Worm (Caenorhabditis elegans) whole organism, L4 larva: ENCODE data around the gene sre-42.

Source experiments
- F10B5.3 ChIP-seq: sonication (generic microtip); optimal IDR thresholded peaks from 2 replicates; lab custom pipeline; 2016; ENCODE audit warnings: mild to moderate bottlenecking, missing genetic modification characterization, missing compliant biosample characterization
- F44E2.7 ChIP-seq: fragments of 200-800 bp; sonication (Bioruptor generic); IDR thresholded peaks from 2 replicates; pipeline ENCODE4 v2.1.2; 2022; ENCODE audit warnings: missing genetic modification characterization, missing compliant biosample characterization
- F49E8.2 ChIP-seq: sonication (generic microtip); optimal IDR thresholded peaks from 2 replicates; lab custom pipeline; 2016; ENCODE audit warnings: missing compliant biosample characterization, mild to moderate bottlenecking, missing genetic modification characterization, borderline replicate concordance
- T20F7.1 ChIP-seq: fragments of 200-800 bp; sonication (Bioruptor generic); optimal IDR thresholded peaks from 2 replicates; lab custom pipeline; 2018; ENCODE audit warnings: mild to moderate bottlenecking, missing genetic modification characterization, missing compliant biosample characterization
- T26A8.4 ChIP-seq: fragments of 200-800 bp; sonication (Bioruptor generic); IDR thresholded peaks from 2 replicates; pipeline ENCODE4 v1.3.6; 2022; ENCODE audit warnings: missing genetic modification characterization, missing compliant biosample characterization
- Y5F2A.4 ChIP-seq: fragments of 200-800 bp; sonication (Bioruptor generic); optimal IDR thresholded peaks from 2 replicates; lab custom pipeline; 2018; ENCODE audit warnings: mild to moderate bottlenecking, missing genetic modification characterization, missing compliant biosample characterization
- ZK337.2 ChIP-seq: fragments of 200-800 bp; sonication (Bioruptor generic); IDR thresholded peaks from 2 replicates; pipeline ENCODE4 v1.3.6; 2022; ENCODE audit warnings: missing genetic modification reagents, missing genetic modification characterization, missing compliant biosample characterization
- aha-1 ChIP-seq: fragments of 150-350 bp; peaks from one replicate; lab custom pipeline; 2014; ENCODE audit warnings: missing biosample characterization, missing genetic modification characterization
- ama-1 ChIP-seq: fragments of 150-350 bp; optimal IDR thresholded peaks from 2 replicates; lab custom pipeline; 2014; ENCODE audit warnings: inconsistent platforms, mixed read lengths
- ceh-20 ChIP-seq: fragments of 200-800 bp; sonication (Bioruptor generic); IDR thresholded peaks from 2 replicates; pipeline ENCODE4 v1.3.6; 2022; ENCODE audit warnings: missing genetic modification reagents, missing genetic modification characterization, missing compliant biosample characterization
- daf-16 ChIP-seq, 3 experiments: sonication (generic microtip); optimal IDR thresholded peaks; 2 replicates each; lab custom pipeline; 2016 to 2017; ENCODE audit warnings: missing genetic modification characterization in 3 of 3, missing genetic modification reagents in 3 of 3, mild to moderate bottlenecking in 2 of 3, missing compliant biosample characterization in 2 of 3, missing biosample characterization in 1 of 3, moderate library complexity in 1 of 3
- dmd-6 ChIP-seq: fragments of 200-800 bp; sonication (Bioruptor generic); IDR thresholded peaks from 2 replicates; pipeline ENCODE4 v1.3.6; 2022; ENCODE audit warnings: missing genetic modification reagents, missing genetic modification characterization, missing compliant biosample characterization
- dmd-9 ChIP-seq: fragments of 200-800 bp; sonication (Bioruptor generic); IDR thresholded peaks from 2 replicates; pipeline ENCODE4 v1.3.6; 2022; ENCODE audit warnings: missing genetic modification reagents, missing genetic modification characterization, missing compliant biosample characterization
- dpl-1 ChIP-seq: fragments of 150-350 bp; optimal IDR thresholded peaks from 2 replicates; lab custom pipeline; 2014; ENCODE audit warnings: missing biosample characterization, missing genetic modification reagents, missing genetic modification characterization
- dve-1 ChIP-seq: sonication (generic microtip); optimal IDR thresholded peaks from 2 replicates; lab custom pipeline; 2017; ENCODE audit warnings: antibody characterized with exemption, mild to moderate bottlenecking, missing genetic modification characterization, missing compliant biosample characterization; ENCODE audit not compliant: insufficient read depth
- egl-27 ChIP-seq: sonication (generic microtip); optimal IDR thresholded peaks from 3 replicates; lab custom pipeline; 2017; ENCODE audit warnings: missing biosample characterization, missing genetic modification reagents, missing genetic modification characterization
- egl-43 ChIP-seq: fragments of 200-800 bp; sonication (Bioruptor generic); IDR thresholded peaks from 2 replicates; pipeline ENCODE4 v1.3.6; 2022; ENCODE audit warnings: missing genetic modification reagents, missing genetic modification characterization, missing compliant biosample characterization
- fos-1 ChIP-seq: fragments of 150-350 bp; optimal IDR thresholded peaks from 2 replicates; lab custom pipeline; 2014; ENCODE audit warnings: missing biosample characterization, missing genetic modification characterization
- hlh-11 ChIP-seq: fragments of 200-800 bp; sonication (Bioruptor generic); optimal IDR thresholded peaks from 2 replicates; lab custom pipeline; 2018; ENCODE audit warnings: mild to moderate bottlenecking, missing genetic modification characterization, missing compliant biosample characterization
- hlh-30 ChIP-seq: sonication (generic microtip); optimal IDR thresholded peaks from 2 replicates; lab custom pipeline; 2017; ENCODE audit warnings: antibody characterized with exemption, mild to moderate bottlenecking, missing genetic modification characterization, missing compliant biosample characterization; ENCODE audit not compliant: insufficient read depth
- jun-1 ChIP-seq: fragments of 150-350 bp; optimal IDR thresholded peaks from 2 replicates; lab custom pipeline; 2014; ENCODE audit warnings: missing biosample characterization, missing genetic modification reagents, missing genetic modification characterization
- lim-7 ChIP-seq: fragments of 200-800 bp; sonication (Bioruptor generic); IDR thresholded peaks from 2 replicates; pipeline ENCODE4 v1.3.6; 2022; ENCODE audit warnings: missing genetic modification characterization, missing compliant biosample characterization
- lin-13 ChIP-seq: fragments of 150-350 bp; optimal IDR thresholded peaks from 2 replicates; lab custom pipeline; 2014; ENCODE audit warnings: missing biosample characterization, missing genetic modification reagents, missing genetic modification characterization
- lin-29 ChIP-seq: fragments of 200-800 bp; sonication (Bioruptor generic); IDR thresholded peaks from 2 replicates; pipeline ENCODE4 v1.3.6; 2022; ENCODE audit warnings: missing genetic modification reagents, missing genetic modification characterization, missing compliant biosample characterization
- lin-38 ChIP-seq: fragments of 200-800 bp; sonication (Bioruptor generic); IDR thresholded peaks from 2 replicates; pipeline ENCODE4 v1.3.6; 2022; ENCODE audit warnings: missing genetic modification reagents, missing genetic modification characterization, missing compliant biosample characterization
- lsy-2 ChIP-seq, 2 experiments: fragments of 150-350 bp in 1 of 2; sonication (generic microtip) in 1 of 2; optimal IDR thresholded peaks; 2 replicates each; lab custom pipeline; 2014 to 2017; ENCODE audit warnings: missing biosample characterization in 2 of 2, missing genetic modification characterization in 2 of 2
- madf-9 ChIP-seq: fragments of 200-800 bp; sonication (Bioruptor generic); conservative IDR thresholded peaks from 2 replicates; pipeline ENCODE4 v1.3.6; 2022; ENCODE audit warnings: missing genetic modification reagents, missing genetic modification characterization, missing compliant biosample characterization
- mdl-1 ChIP-seq, 2 experiments: fragments of 150-350 bp in 1 of 2; sonication (generic microtip) in 1 of 2; optimal IDR thresholded peaks; 2 replicates each; lab custom pipeline; 2014 to 2017; ENCODE audit warnings: missing biosample characterization in 2 of 2, missing genetic modification characterization in 2 of 2
- mes-2 ChIP-seq: sonication (generic microtip); optimal IDR thresholded peaks from 2 replicates; lab custom pipeline; 2016; ENCODE audit warnings: missing genotype, mild to moderate bottlenecking, missing genetic modification characterization, missing compliant biosample characterization; ENCODE audit not compliant: poor library complexity, severe bottlenecking
- mxl-2 ChIP-seq: fragments of 200-800 bp; sonication (Bioruptor generic); conservative IDR thresholded peaks from 2 replicates; pipeline ENCODE4 v1.3.6; 2022; ENCODE audit warnings: missing genetic modification reagents, missing genetic modification characterization, missing compliant biosample characterization
- mxl-3 ChIP-seq: fragments of 200-800 bp; sonication (Bioruptor generic); optimal IDR thresholded peaks from 2 replicates; lab custom pipeline; 2018; ENCODE audit warnings: mild to moderate bottlenecking, missing genetic modification characterization, missing compliant biosample characterization
- nhr-10 ChIP-seq: fragments of 150-350 bp; optimal IDR thresholded peaks from 2 replicates; lab custom pipeline; 2014; ENCODE audit warnings: missing biosample characterization, missing genetic modification characterization
- nhr-11 ChIP-seq: fragments of 150-350 bp; optimal IDR thresholded peaks from 2 replicates; lab custom pipeline; 2014; ENCODE audit warnings: missing biosample characterization, missing genetic modification characterization
- nhr-28 ChIP-seq: fragments of 150-350 bp; optimal IDR thresholded peaks from 2 replicates; lab custom pipeline; 2014; ENCODE audit warnings: missing biosample characterization, missing genetic modification characterization
- nhr-6 ChIP-seq: fragments of 150-350 bp; optimal IDR thresholded peaks from 2 replicates; lab custom pipeline; 2014; ENCODE audit warnings: missing biosample characterization, missing genetic modification characterization
- unc-130 ChIP-seq: sonication (generic microtip); optimal IDR thresholded peaks from 2 replicates; lab custom pipeline; 2016; ENCODE audit warnings: missing genetic modification reagents, missing genetic modification characterization, missing compliant biosample characterization
- unc-62 ChIP-seq, 3 experiments: fragments of 150-350 bp in 1 of 3; sonication (generic microtip); optimal IDR thresholded peaks in 2 of 3; peaks in 1 of 3; 1 replicate in 1 of 3; 2 replicates in 2 of 3; lab custom pipeline; 2014 to 2017; ENCODE audit warnings: missing biosample characterization in 3 of 3, missing genetic modification characterization in 3 of 3, missing genetic modification reagents in 3 of 3, missing genotype in 1 of 3
- zfp-2 ChIP-seq: sonication (generic microtip); optimal IDR thresholded peaks from 2 replicates; lab custom pipeline; 2016; ENCODE audit warnings: mild to moderate bottlenecking, missing genetic modification characterization, missing compliant biosample characterization
- zip-11 ChIP-seq: fragments of 200-800 bp; sonication (Bioruptor generic); IDR thresholded peaks from 2 replicates; pipeline ENCODE4 v1.3.6; 2022; ENCODE audit warnings: missing genetic modification characterization, missing compliant biosample characterization
- zip-2 ChIP-seq: fragments of 150-350 bp; optimal IDR thresholded peaks from 2 replicates; lab custom pipeline; 2014; ENCODE audit warnings: missing biosample characterization, missing genetic modification characterization
- ztf-11 ChIP-seq: fragments of 150-350 bp; optimal IDR thresholded peaks from 2 replicates; lab custom pipeline; 2014; ENCODE audit warnings: missing biosample characterization, missing genetic modification characterization

sre-42 gene

ce11 chrII:12352115-12352514 lies 34.6 kb downstream of the sre-42 start, which contains the start of gene ras-1 (continued):
- TF ChIP-seq nhr-11 (tag; lab: Kevin White, UChicago) (no peak), mxl-3 (GFP tag; lab: Kevin White, UChicago) (no peak), F10B5.3 (no peak)
- TF ChIP-seq, all 104 proteins: peak for 7

ce11 chrII:12350737-12351275 lies 35.9 kb downstream of the sre-42 start:
- TF ChIP-seq madf-9 (GFP tag; lab: Robert Waterston, UW) (no peak), aha-1 (peak; percentile 40), mdl-1 (tag; optimal IDR thresholded peaks at IDR 0.05; lab: Kevin White, UChicago) (peak in 1 of 2 experiments; percentile 9), lsy-2 (tag; optimal IDR thresholded peaks at IDR 0.05; lab: Kevin White, UChicago) (peak in 1 of 2 experiments; percentile 40), mes-2 (tag; lab: Kevin White, UChicago) (peak; percentile 30), mxl-2 (GFP tag; lab: Robert Waterston, UW) (no peak), nhr-28 (peak; percentile 43)
- TF ChIP-seq, all 104 proteins: peak for 5

ce11 chrII:12349866-12350265 lies 36.8 kb downstream of the sre-42 start:
- peak; percentile 7 for TF ChIP-seq hlh-11
- TF ChIP-seq Y5F2A.4: no peak
- no peak for TF ChIP-seq lin-38
- 0 out of 2 replicates have a peak, but pooled peaks have one; percentile 46 for TF ChIP-seq T26A8.4
- TF ChIP-seq ama-1 (lab: Kevin White, UChicago): no peak
- no peak for TF ChIP-seq daf-16 (GFP tag; optimal IDR thresholded peaks at IDR 0.05; lab: Kevin White, UChicago)
- TF ChIP-seq daf-16 (tag; optimal IDR thresholded peaks at IDR 0.05; lab: Kevin White, UChicago): peak; percentile 19
- peak; percentile 32 for TF ChIP-seq nhr-28
- peak; percentile 53 for TF ChIP-seq dve-1 (tag; lab: Kevin White, UChicago)
- no peak for TF ChIP-seq dmd-6 (GFP tag; lab: Robert Waterston, UW)
- no peak for TF ChIP-seq egl-43 (GFP tag; lab: Robert Waterston, UW)
- TF ChIP-seq hlh-30 (tag; lab: Kevin White, UChicago): peak; percentile 35
- no peak for TF ChIP-seq aha-1
- TF ChIP-seq zfp-2 (tag; lab: Kevin White, UChicago): no peak
- TF ChIP-seq, all 104 proteins: peak for 6

ce11 chrII:12348957-12349356 lies 37.7 kb downstream of the sre-42 start:
- TF ChIP-seq dmd-9 (GFP tag; lab: Robert Waterston, UW): no peak
- TF ChIP-seq unc-62 (GFP tag; optimal IDR thresholded peaks at IDR 0.05 in 1 of 2; lab: Kevin White, UChicago): peak in 1 of 2 experiments; percentile 38
- TF ChIP-seq unc-62 (tag; optimal IDR thresholded peaks at IDR 0.05; lab: Kevin White, UChicago): no peak
- no peak for TF ChIP-seq fos-1 (tag; lab: Kevin White, UChicago)

ce11 chrII:12346289-12346989 lies 40.2 kb downstream of the sre-42 start:
- TF ChIP-seq nhr-10 (no peak), nhr-6 (tag; lab: Kevin White, UChicago) (no peak), unc-130 (GFP tag; lab: Kevin White, UChicago) (no peak), ZK337.2 (GFP tag; lab: Robert Waterston, UW) (no peak), mes-2 (tag; lab: Kevin White, UChicago) (peak; percentile 26), lsy-2 (tag; optimal IDR thresholded peaks at IDR 0.05; lab: Kevin White, UChicago) (no peak), T20F7.1 (GFP tag; lab: Kevin White, UChicago) (no peak), F49E8.2 (tag; lab: Kevin White, UChicago) (no peak), lin-29 (GFP tag; lab: Robert Waterston, UW) (no peak), unc-62 (GFP tag; optimal IDR thresholded peaks at IDR 0.05 in 1 of 2; lab: Kevin White, UChicago) (peak in 1 of 2 experiments; percentile 80), unc-62 (tag; optimal IDR thresholded peaks at IDR 0.05; lab: Kevin White, UChicago) (no peak), ztf-11 (tag; lab: Kevin White, UChicago) (no peak), zip-2 (tag; lab: Kevin White, UChicago) (no peak), jun-1 (no peak), egl-27 (tag; lab: Kevin White, UChicago) (no peak), F10B5.3 (no peak), lin-13 (peak; percentile 38), zip-11 (GFP tag; lab: Robert Waterston, UW) (no peak), dpl-1 (GFP tag; lab: Kevin White, UChicago) (no peak), ceh-20 (GFP tag; lab: Robert Waterston, UW) (no peak), lim-7 (GFP tag; lab: Robert Waterston, UW) (no peak), F44E2.7 (GFP tag; lab: Robert Waterston, UW) (no peak)
